Fruit fly (Drosophila melanogaster) whole organism, embryonic: ENCODE measurements around the gene saturn.
A peak's percentile ranks its signal among the peaks of the same experiment; 100 is the strongest.

ENCODE experiments used
- CG10565 ChIP-seq: fragments of 200-800 bp; sonication (Bioruptor generic); optimal IDR thresholded peaks from 3 replicates; lab custom pipeline; 2016; ENCODE audit warnings: missing biosample characterization, mild to moderate bottlenecking, missing genetic modification characterization
- CG10654 ChIP-seq: fragments of 200-800 bp; sonication (Bioruptor generic); optimal IDR thresholded peaks from 2 replicates; lab custom pipeline; 2016; ENCODE audit warnings: missing biosample characterization, missing genetic modification characterization
- CG12391 ChIP-seq: fragments of 200-800 bp; sonication (Bioruptor generic); optimal IDR thresholded peaks from 3 replicates; lab custom pipeline; 2018; ENCODE audit warnings: missing biosample characterization, mild to moderate bottlenecking, missing genetic modification characterization, moderate library complexity
- CG13424 ChIP-seq: fragments of 200-800 bp; sonication (Bioruptor generic); optimal IDR thresholded peaks from 2 replicates; lab custom pipeline; 2019; ENCODE audit warnings: missing biosample characterization, mild to moderate bottlenecking, missing genetic modification characterization, moderate library complexity
- CG13894 ChIP-seq: fragments of 200-800 bp; sonication (Bioruptor generic); optimal IDR thresholded peaks from 3 replicates; lab custom pipeline; 2018; ENCODE audit warnings: missing biosample characterization, mild to moderate bottlenecking, missing genetic modification characterization, moderate library complexity
- CG1529 ChIP-seq: fragments of 200-800 bp; sonication (Bioruptor generic); optimal IDR thresholded peaks from 3 replicates; lab custom pipeline; 2018; ENCODE audit warnings: missing biosample characterization, missing genetic modification characterization
- CG1602 ChIP-seq: fragments of 200-800 bp; sonication (Bioruptor generic); optimal IDR thresholded peaks from 3 replicates; lab custom pipeline; 2016; ENCODE audit warnings: missing biosample characterization, missing genetic modification characterization
- CG2116 ChIP-seq: fragments of 200-800 bp; sonication (Bioruptor generic); optimal IDR thresholded peaks from 3 replicates; lab custom pipeline; 2018; ENCODE audit warnings: missing biosample characterization, mild to moderate bottlenecking, missing genetic modification characterization
- CG2875 ChIP-seq: fragments of 200-800 bp; sonication (Bioruptor generic); optimal IDR thresholded peaks from 2 replicates; lab custom pipeline; 2017; ENCODE audit warnings: missing biosample characterization, mild to moderate bottlenecking, missing genetic modification characterization, missing genetic modification reagents
- CG33557 ChIP-seq: fragments of 200-800 bp; sonication (Bioruptor generic); optimal IDR thresholded peaks from 2 replicates; lab custom pipeline; 2019; ENCODE audit warnings: missing biosample characterization, mild to moderate bottlenecking, missing genetic modification characterization, moderate library complexity
- CG4617 ChIP-seq: fragments of 200-800 bp; sonication (Bioruptor generic); optimal IDR thresholded peaks from 3 replicates; lab custom pipeline; 2016; ENCODE audit warnings: missing biosample characterization, missing genetic modification characterization, borderline replicate concordance
- CG9797 ChIP-seq: fragments of 200-800 bp; sonication (Bioruptor generic); optimal IDR thresholded peaks from 3 replicates; lab custom pipeline; 2018; ENCODE audit warnings: missing biosample characterization, mild to moderate bottlenecking, missing genetic modification characterization
- CG9876 ChIP-seq: fragments of 200-800 bp; sonication (Bioruptor generic); optimal IDR thresholded peaks from 2 replicates; lab custom pipeline; 2016; ENCODE audit warnings: missing biosample characterization, missing genetic modification characterization
- Camta ChIP-seq: fragments of 200-800 bp; sonication (Bioruptor generic); optimal IDR thresholded peaks from 2 replicates; lab custom pipeline; 2016; ENCODE audit warnings: missing biosample characterization, missing genetic modification characterization
- Dbx ChIP-seq: fragments of 200-800 bp; sonication (Bioruptor generic); IDR thresholded peaks from 3 replicates; pipeline ENCODE4 v1.3.6; 2022; ENCODE audit warnings: missing biosample characterization, missing genetic modification characterization
- Dll ChIP-seq: fragments of 200-800 bp; sonication (Bioruptor generic); IDR thresholded peaks from 4 replicates; pipeline ENCODE4 v1.3.6; 2022; ENCODE audit warnings: missing biosample characterization, missing genetic modification characterization; ENCODE audit not compliant: partially characterized antibody
- E2f1 ChIP-seq: fragments of 200-800 bp; sonication (Bioruptor generic); IDR thresholded peaks from 2 replicates; pipeline ENCODE4 v1.3.6; 2022; ENCODE audit warnings: missing biosample characterization, missing genetic modification characterization
- Fer2 ChIP-seq: fragments of 200-800 bp; sonication (Bioruptor generic); optimal IDR thresholded peaks from 2 replicates; lab custom pipeline; 2018; ENCODE audit warnings: missing biosample characterization, mild to moderate bottlenecking, missing genetic modification characterization, moderate library complexity
- Mes4 ChIP-seq: fragments of 200-800 bp; sonication (Bioruptor generic); optimal IDR thresholded peaks from 2 replicates; lab custom pipeline; 2016; ENCODE audit warnings: missing biosample characterization, missing genetic modification characterization
- NC2β ChIP-seq: fragments of 200-800 bp; sonication (Bioruptor generic); optimal IDR thresholded peaks from 2 replicates; lab custom pipeline; 2016; ENCODE audit warnings: missing biosample characterization, missing genetic modification characterization
- Neu2 ChIP-seq: fragments of 200-800 bp; sonication (Bioruptor generic); optimal IDR thresholded peaks from 3 replicates; lab custom pipeline; 2016; ENCODE audit warnings: missing biosample characterization, missing genetic modification characterization, borderline replicate concordance
- Oaz ChIP-seq: fragments of 200-800 bp; sonication (Bioruptor generic); IDR thresholded peaks from 2 replicates; pipeline ENCODE4 v1.3.6; 2022; ENCODE audit warnings: missing biosample characterization, missing genetic modification characterization
- Oli ChIP-seq: fragments of 200-800 bp; sonication (Bioruptor generic); optimal IDR thresholded peaks from 2 replicates; lab custom pipeline; 2018; ENCODE audit warnings: missing biosample characterization, mild to moderate bottlenecking, missing genetic modification characterization, moderate library complexity
- PHDP ChIP-seq: fragments of 200-800 bp; sonication (Bioruptor generic); optimal IDR thresholded peaks from 3 replicates; lab custom pipeline; 2018; ENCODE audit warnings: missing biosample characterization, mild to moderate bottlenecking, missing genetic modification characterization, moderate library complexity
- Sin3A ChIP-seq: fragments of >200 bp; optimal IDR thresholded peaks from 2 replicates; lab custom pipeline; 2018
- Trl ChIP-seq, 3 experiments: fragments of >200 bp in 2 of 3; fragments of 200-800 bp in 1 of 3; sonication (Bioruptor generic) in 1 of 3; optimal IDR thresholded peaks; 2 replicates in 1 of 3; 3 replicates in 2 of 3; lab custom pipeline; 2016 to 2017; ENCODE audit warnings: missing biosample characterization in 1 of 3, missing genetic modification characterization in 1 of 3
- ara ChIP-seq: fragments of 200-800 bp; sonication (Bioruptor generic); IDR thresholded peaks from 2 replicates; pipeline ENCODE4 v1.3.6; 2022; ENCODE audit warnings: missing biosample characterization, missing genetic modification characterization
- bigmax ChIP-seq: fragments of 200-800 bp; sonication (Bioruptor generic); optimal IDR thresholded peaks from 2 replicates; lab custom pipeline; 2018; ENCODE audit warnings: missing biosample characterization, mild to moderate bottlenecking, missing genetic modification characterization
- cg ChIP-seq: fragments of 200-800 bp; sonication (Bioruptor generic); optimal IDR thresholded peaks from 3 replicates; lab custom pipeline; 2019; ENCODE audit warnings: missing biosample characterization, mild to moderate bottlenecking, missing genetic modification characterization, moderate library complexity
- croc ChIP-seq: fragments of 200-800 bp; sonication (Bioruptor generic); conservative IDR thresholded peaks from 3 replicates; pipeline ENCODE4 v1.3.6; 2022; ENCODE audit warnings: missing biosample characterization, missing genetic modification characterization
- da ChIP-seq: fragments of 200-800 bp; sonication (Bioruptor generic); optimal IDR thresholded peaks from 2 replicates; lab custom pipeline; 2016; ENCODE audit warnings: missing biosample characterization, missing genetic modification characterization
- lbe ChIP-seq: fragments of 200-800 bp; sonication (Bioruptor generic); optimal IDR thresholded peaks from 2 replicates; lab custom pipeline; 2016; ENCODE audit warnings: missing biosample characterization, mild to moderate bottlenecking, missing genetic modification characterization
- nau ChIP-seq: fragments of 200-800 bp; sonication (Bioruptor generic); optimal IDR thresholded peaks from 3 replicates; lab custom pipeline; 2017; ENCODE audit warnings: missing biosample characterization, mild to moderate bottlenecking, missing genetic modification characterization, missing genetic modification reagents
- oc ChIP-seq: fragments of 200-800 bp; sonication (Bioruptor generic); optimal IDR thresholded peaks from 2 replicates; lab custom pipeline; 2018; ENCODE audit warnings: missing biosample characterization, mild to moderate bottlenecking, missing genetic modification characterization, moderate library complexity
- odd ChIP-seq: fragments of 200-800 bp; sonication (Bioruptor generic); optimal IDR thresholded peaks from 2 replicates; lab custom pipeline; 2017; ENCODE audit warnings: missing biosample characterization, mild to moderate bottlenecking, missing genetic modification characterization
- pan ChIP-seq, 4 experiments: fragments of >200 bp in 3 of 4; fragments of 200-800 bp in 1 of 4; sonication (Bioruptor generic) in 1 of 4; optimal IDR thresholded peaks in 3 of 4; IDR thresholded peaks in 1 of 4; 2 replicates each; pipeline versions ENCODE4 v1.3.6 to Lab custom; 2017 to 2022; ENCODE audit warnings: missing biosample characterization in 2 of 4, missing genetic modification characterization in 2 of 4, mixed read lengths in 1 of 4
- pita ChIP-seq: fragments of 200-800 bp; sonication (Bioruptor generic); optimal IDR thresholded peaks from 2 replicates; lab custom pipeline; 2017; ENCODE audit warnings: missing biosample characterization, mild to moderate bottlenecking, missing genetic modification characterization
- psq ChIP-seq: fragments of 200-800 bp; sonication (Bioruptor generic); optimal IDR thresholded peaks from 2 replicates; lab custom pipeline; 2017; ENCODE audit warnings: missing biosample characterization, missing genetic modification characterization
- repo ChIP-seq: fragments of 200-800 bp; sonication (Bioruptor generic); optimal IDR thresholded peaks from 2 replicates; lab custom pipeline; 2016; ENCODE audit warnings: missing biosample characterization, missing genetic modification characterization
- scrt ChIP-seq: fragments of 200-800 bp; sonication (Bioruptor generic); optimal IDR thresholded peaks from 2 replicates; lab custom pipeline; 2018; ENCODE audit warnings: missing biosample characterization, mild to moderate bottlenecking, missing genetic modification characterization, moderate library complexity
- sob ChIP-seq: fragments of 200-800 bp; sonication (Bioruptor generic); IDR thresholded peaks from 2 replicates; pipeline ENCODE4 v1.3.6; 2022; ENCODE audit warnings: missing biosample characterization, missing genetic modification characterization
- sqz ChIP-seq: fragments of 200-800 bp; sonication (Bioruptor generic); optimal IDR thresholded peaks from 3 replicates; lab custom pipeline; 2018; ENCODE audit warnings: missing biosample characterization, mild to moderate bottlenecking, missing genetic modification characterization
- stwl ChIP-seq: fragments of 200-800 bp; sonication (Bioruptor generic); optimal IDR thresholded peaks from 3 replicates; lab custom pipeline; 2018; ENCODE audit warnings: missing biosample characterization, mild to moderate bottlenecking, missing genetic modification characterization, moderate library complexity
- tna ChIP-seq: fragments of 200-800 bp; sonication (Bioruptor generic); IDR thresholded peaks from 2 replicates; pipeline ENCODE4 v1.3.6; 2022; ENCODE audit warnings: missing biosample characterization, missing genetic modification characterization; ENCODE audit not compliant: partially characterized antibody
- toy ChIP-seq: fragments of 200-800 bp; sonication (Bioruptor generic); IDR thresholded peaks from 2 replicates; pipeline ENCODE4 v1.3.6; 2022; ENCODE audit warnings: missing biosample characterization, missing genetic modification characterization
- trh ChIP-seq: fragments of 200-800 bp; sonication (Bioruptor generic); optimal IDR thresholded peaks from 2 replicates; lab custom pipeline; 2016; ENCODE audit warnings: missing biosample characterization, missing genetic modification characterization
- tup ChIP-seq: fragments of 200-800 bp; sonication (Bioruptor generic); optimal IDR thresholded peaks from 2 replicates; lab custom pipeline; 2016; ENCODE audit warnings: missing biosample characterization, mild to moderate bottlenecking, missing genetic modification characterization, moderate library complexity
- tx ChIP-seq: fragments of 200-800 bp; sonication (Bioruptor generic); optimal IDR thresholded peaks from 2 replicates; lab custom pipeline; 2016; ENCODE audit warnings: missing biosample characterization, missing genetic modification characterization
- zf30C ChIP-seq: fragments of 200-800 bp; sonication (Bioruptor generic); optimal IDR thresholded peaks from 3 replicates; lab custom pipeline; 2018; ENCODE audit warnings: missing biosample characterization, mild to moderate bottlenecking, missing genetic modification characterization
- zfh2 ChIP-seq: fragments of 200-800 bp; sonication (Bioruptor generic); optimal IDR thresholded peaks from 2 replicates; lab custom pipeline; 2016; ENCODE audit warnings: missing biosample characterization, missing genetic modification characterization

The saturn gene

DNA sequence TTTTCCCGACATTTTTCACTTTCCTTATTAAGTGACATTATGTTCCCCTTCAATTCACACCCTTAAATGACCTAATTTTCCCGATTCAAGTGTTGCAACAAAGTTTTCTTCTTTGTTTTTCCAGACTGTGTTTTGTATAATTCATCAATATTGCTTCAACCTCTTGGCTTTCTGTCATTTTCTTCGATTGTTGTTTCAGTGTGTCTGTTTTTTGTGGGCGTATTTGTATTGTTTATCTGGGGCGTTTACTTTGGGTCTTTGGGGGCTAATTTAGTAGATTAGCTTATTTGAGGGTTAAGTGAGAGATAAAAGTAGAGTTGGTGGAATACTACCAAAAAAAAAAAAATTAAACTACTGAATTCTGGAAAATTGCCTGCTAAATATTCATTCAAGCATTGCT lies 7.4 kb upstream of the saturn start (continued):
- TF ChIP-seq nau (GFP tag; lab: Kevin White, UChicago), result peak; percentile 58
- TF ChIP-seq cg (GFP tag; lab: Kevin White, UChicago), result no peak
- peak; percentile 43 for TF ChIP-seq Camta (GFP tag; lab: Kevin White, UChicago)
- no peak for TF ChIP-seq bigmax (GFP tag; lab: Kevin White, UChicago)
- no peak for TF ChIP-seq pita
- no peak for TF ChIP-seq tx (GFP tag; lab: Kevin White, UChicago)
- TF ChIP-seq CG1602 (GFP tag; lab: Kevin White, UChicago), result no peak
- peak; percentile 38 for TF ChIP-seq scrt
- no peak for TF ChIP-seq zf30C (GFP tag; lab: Kevin White, UChicago)
- no peak for TF ChIP-seq repo (GFP tag; lab: Kevin White, UChicago)
- no peak for TF ChIP-seq psq (GFP tag; lab: Kevin White, UChicago)
- peak; percentile 13 for TF ChIP-seq CG12391
- peak; percentile 61 for TF ChIP-seq ara
- peak; percentile 67 for TF ChIP-seq sqz (GFP tag; lab: Kevin White, UChicago)
- no peak for TF ChIP-seq zfh2 (GFP tag; lab: Kevin White, UChicago)
- no peak for TF ChIP-seq Oli (tag; lab: Kevin White, UChicago)
- no peak for TF ChIP-seq Mes4
- peak; percentile 4 for TF ChIP-seq da (GFP tag; lab: Kevin White, UChicago)
- peak; percentile 33 for TF ChIP-seq CG33557 (GFP tag; lab: Kevin White, UChicago)
- peak; percentile 8 for TF ChIP-seq NC2β (GFP tag; lab: Kevin White, UChicago)
- TF ChIP-seq Dbx (GFP tag; lab: Robert Waterston, UW), result 0 out of 3 replicates have a peak, but pooled peaks have one; percentile 21
- TF ChIP-seq odd (GFP tag; lab: Kevin White, UChicago), result peak; percentile 73
- TF ChIP-seq CG2116 (GFP tag; lab: Kevin White, UChicago), result peak; percentile 9
- no peak for TF ChIP-seq Trl (optimal IDR thresholded peaks at IDR 0.05; lab: Kevin White, UChicago)
- TF ChIP-seq Trl (GFP tag; optimal IDR thresholded peaks at IDR 0.05; lab: Kevin White, UChicago), result no peak
- no peak for TF ChIP-seq CG13894 (tag; lab: Kevin White, UChicago)
- no peak for TF ChIP-seq stwl (tag; lab: Kevin White, UChicago)
- TF ChIP-seq trh (GFP tag; lab: Kevin White, UChicago), result no peak
- TF ChIP-seq PHDP (tag; lab: Kevin White, UChicago), result peak; percentile 55
- no peak for TF ChIP-seq E2f1 (GFP tag; lab: Robert Waterston, UW)
- TF ChIP-seq Fer2 (tag; lab: Kevin White, UChicago), result no peak
- peak; percentile 24; the same call in 1 of the 2 replicates for TF ChIP-seq sob
- TF ChIP-seq CG10654 (GFP tag; lab: Kevin White, UChicago), result peak; percentile 1
- no peak for TF ChIP-seq Sin3A (lab: Kevin White, UChicago)
- TF ChIP-seq oc (tag; lab: Kevin White, UChicago), result peak; percentile 45
- TF ChIP-seq croc (GFP tag; lab: Robert Waterston, UW), result no peak
- no peak for TF ChIP-seq toy
- TF ChIP-seq CG10565, result no peak
- no peak for TF ChIP-seq lbe (GFP tag; lab: Kevin White, UChicago)
- TF ChIP-seq tna, result no peak
- TF ChIP-seq Dll (GFP tag; lab: Robert Waterston, UW), result no peak
- TF ChIP-seq CG2875 (GFP tag; lab: Kevin White, UChicago), result peak; percentile 26
- peak; percentile 1 for TF ChIP-seq CG9876 (GFP tag; lab: Kevin White, UChicago)
- no peak for TF ChIP-seq CG9797
- peak; percentile 17 for TF ChIP-seq tup (GFP tag; lab: Kevin White, UChicago)
- TF ChIP-seq Oaz, result no peak
- TF ChIP-seq CG13424 (tag; lab: Kevin White, UChicago), result peak; percentile 42
- no peak for TF ChIP-seq pan (optimal IDR thresholded peaks at IDR 0.05; lab: Kevin White, UChicago)
- TF ChIP-seq pan (GFP tag; optimal IDR thresholded peaks at IDR 0.05 in 1 of 2, IDR thresholded peaks at IDR 0.05 in 1 of 2), result peak in 1 of 2 experiments; percentile 9
- peak; percentile 52 for TF ChIP-seq CG1529 (GFP tag; lab: Kevin White, UChicago)
- no peak for TF ChIP-seq CG4617 (GFP tag; lab: Kevin White, UChicago)
- TF ChIP-seq Neu2, result no peak
